Fruit fly (Drosophila melanogaster) whole organism, embryonic: ENCODE results near the gene hkb.

ENCODE experiments used
- Atf6 ChIP-seq: fragments of 200-800 bp; sonication (Bioruptor generic); IDR thresholded peaks from 2 replicates; pipeline ENCODE4 v1.3.6; 2022; ENCODE audit warnings: missing biosample characterization, missing genetic modification characterization
- CG11093 ChIP-seq: fragments of 200-800 bp; sonication (Bioruptor generic); IDR thresholded peaks from 3 replicates; pipeline ENCODE4 v1.3.6; 2022; ENCODE audit warnings: missing biosample characterization, missing genetic modification characterization
- CG1233 ChIP-seq: fragments of 200-800 bp; sonication (Bioruptor generic); optimal IDR thresholded peaks from 4 replicates; lab custom pipeline; 2018; ENCODE audit warnings: missing biosample characterization, mild to moderate bottlenecking, missing genetic modification characterization
- CG12391 ChIP-seq: fragments of 200-800 bp; sonication (Bioruptor generic); optimal IDR thresholded peaks from 3 replicates; lab custom pipeline; 2018; ENCODE audit warnings: missing biosample characterization, mild to moderate bottlenecking, missing genetic modification characterization, moderate library complexity
- CG13287 ChIP-seq: fragments of 200-800 bp; sonication (Bioruptor generic); IDR thresholded peaks from 2 replicates; pipeline ENCODE4 v1.3.6; 2022; ENCODE audit warnings: missing biosample characterization, missing genetic modification characterization; ENCODE audit not compliant: partially characterized antibody
- CG14860 ChIP-seq: fragments of 200-800 bp; sonication (Bioruptor generic); IDR thresholded peaks from 3 replicates; pipeline ENCODE4 v1.3.6; 2022; ENCODE audit warnings: missing biosample characterization, missing genetic modification characterization; ENCODE audit not compliant: partially characterized antibody
- CG15696 ChIP-seq: fragments of 200-800 bp; sonication (Bioruptor generic); optimal IDR thresholded peaks from 2 replicates; lab custom pipeline; 2019; ENCODE audit warnings: missing biosample characterization, mild to moderate bottlenecking, missing genetic modification characterization, moderate library complexity
- CG17359 ChIP-seq: fragments of 200-800 bp; sonication (Bioruptor generic); optimal IDR thresholded peaks from 3 replicates; lab custom pipeline; 2018; ENCODE audit warnings: missing biosample characterization, mild to moderate bottlenecking, missing genetic modification characterization, moderate library complexity
- CG18619 ChIP-seq: fragments of 200-800 bp; sonication (Bioruptor generic); optimal IDR thresholded peaks from 3 replicates; lab custom pipeline; 2017; ENCODE audit warnings: missing biosample characterization, mild to moderate bottlenecking, missing genetic modification characterization
- CG31365 ChIP-seq: fragments of 200-800 bp; sonication (Bioruptor generic); optimal IDR thresholded peaks from 2 replicates; lab custom pipeline; 2018; ENCODE audit warnings: missing biosample characterization, mild to moderate bottlenecking, missing genetic modification characterization
- CG3726 ChIP-seq: fragments of 200-800 bp; sonication (Bioruptor generic); IDR thresholded peaks from 3 replicates; pipeline ENCODE4, ENCODE4 v1.3.6; 2022; ENCODE audit warnings: missing biosample characterization, missing genetic modification characterization
- CG4404 ChIP-seq: fragments of 200-800 bp; sonication (Bioruptor generic); IDR thresholded peaks from 2 replicates; pipeline ENCODE4 v1.3.6; 2022; ENCODE audit warnings: missing biosample characterization, missing genetic modification characterization
- CG4730 ChIP-seq: fragments of 200-800 bp; sonication (Bioruptor generic); IDR thresholded peaks from 2 replicates; pipeline ENCODE4 v1.3.6; 2022; ENCODE audit warnings: missing biosample characterization, missing genetic modification characterization
- CG5245 ChIP-seq: fragments of 200-800 bp; sonication (Bioruptor generic); optimal IDR thresholded peaks from 3 replicates; lab custom pipeline; 2016; ENCODE audit warnings: missing biosample characterization, missing genetic modification characterization
- CG6254 ChIP-seq: fragments of 200-800 bp; sonication (Bioruptor generic); optimal IDR thresholded peaks from 3 replicates; lab custom pipeline; 2017; ENCODE audit warnings: mild to moderate bottlenecking, missing biosample characterization, missing genetic modification reagents, missing genetic modification characterization
- CG6854 ChIP-seq: fragments of 200-800 bp; sonication (Bioruptor generic); optimal IDR thresholded peaks from 3 replicates; lab custom pipeline; 2017; ENCODE audit warnings: missing biosample characterization, mild to moderate bottlenecking, missing genetic modification characterization
- D ChIP-seq, 2 experiments: fragments of 200-800 bp in 1 of 2; fragments of >200 bp in 1 of 2; sonication (Bioruptor generic) in 1 of 2; optimal IDR thresholded peaks; 2 replicates in 1 of 2; 3 replicates in 1 of 2; lab custom pipeline; 2017; ENCODE audit warnings: mild to moderate bottlenecking in 1 of 2, missing biosample characterization in 1 of 2, missing genetic modification characterization in 1 of 2, missing genetic modification reagents in 1 of 2
- E2f2 ChIP-seq: fragments of 200-800 bp; sonication (Bioruptor generic); IDR thresholded peaks from 2 replicates; pipeline ENCODE4 v1.3.6; 2022; ENCODE audit warnings: missing biosample characterization, missing genetic modification characterization
- Ets97D ChIP-seq: fragments of 200-800 bp; sonication (Bioruptor generic); optimal IDR thresholded peaks from 3 replicates; lab custom pipeline; 2016; ENCODE audit warnings: missing biosample characterization, missing genetic modification characterization
- H2.0 ChIP-seq: fragments of 200-800 bp; sonication (Bioruptor generic); IDR thresholded peaks from 2 replicates; pipeline ENCODE4 v1.3.6; 2022; ENCODE audit warnings: missing biosample characterization, missing genetic modification characterization
- HLH3B ChIP-seq: fragments of 200-800 bp; sonication (Bioruptor generic); IDR thresholded peaks from 2 replicates; pipeline ENCODE4 v1.3.6; 2022; ENCODE audit warnings: missing biosample characterization, missing genetic modification characterization
- HLH4C ChIP-seq: fragments of 200-800 bp; sonication (Bioruptor generic); IDR thresholded peaks from 3 replicates; pipeline ENCODE4 v1.3.6; 2022; ENCODE audit warnings: missing biosample characterization, missing genetic modification characterization; ENCODE audit not compliant: partially characterized antibody
- Hr39 ChIP-seq: fragments of >200 bp; optimal IDR thresholded peaks from 2 replicates; lab custom pipeline; 2017
- Max ChIP-seq: fragments of 200-800 bp; sonication (Bioruptor generic); optimal IDR thresholded peaks from 2 replicates; lab custom pipeline; 2016; ENCODE audit warnings: missing biosample characterization, mild to moderate bottlenecking, missing genetic modification characterization
- Myb ChIP-seq: fragments of 200-800 bp; sonication (Bioruptor generic); optimal IDR thresholded peaks from 2 replicates; lab custom pipeline; 2016; ENCODE audit warnings: missing biosample characterization, missing genetic modification characterization
- NC2β ChIP-seq: fragments of 200-800 bp; sonication (Bioruptor generic); optimal IDR thresholded peaks from 2 replicates; lab custom pipeline; 2016; ENCODE audit warnings: missing biosample characterization, missing genetic modification characterization
- Poxn ChIP-seq: fragments of 200-800 bp; sonication (Bioruptor generic); IDR thresholded peaks from 2 replicates; pipeline ENCODE4 v1.3.6; 2022; ENCODE audit warnings: missing biosample characterization, missing genetic modification characterization
- Ptx1 ChIP-seq: fragments of 200-800 bp; sonication (Bioruptor generic); IDR thresholded peaks from 2 replicates; pipeline ENCODE4 v1.3.6; 2022; ENCODE audit warnings: missing biosample characterization, missing genetic modification characterization
- Side ChIP-seq: fragments of 200-800 bp; sonication (Bioruptor generic); optimal IDR thresholded peaks from 2 replicates; lab custom pipeline; 2016; ENCODE audit warnings: missing biosample characterization, missing genetic modification characterization
- TFAM ChIP-seq: fragments of 200-800 bp; sonication (Bioruptor generic); optimal IDR thresholded peaks from 2 replicates; lab custom pipeline; 2017; ENCODE audit warnings: missing biosample characterization, missing genetic modification characterization, inconsistent platforms
- ab ChIP-seq: fragments of 200-800 bp; sonication (Bioruptor generic); optimal IDR thresholded peaks from 2 replicates; lab custom pipeline; 2016; ENCODE audit warnings: missing biosample characterization, missing genetic modification characterization
- ac ChIP-seq: fragments of 200-800 bp; sonication (Bioruptor generic); optimal IDR thresholded peaks from 3 replicates; lab custom pipeline; 2017; ENCODE audit warnings: missing biosample characterization, mild to moderate bottlenecking, missing genetic modification characterization
- crp ChIP-seq, 2 experiments: fragments of 200-800 bp; sonication (Bioruptor generic); optimal IDR thresholded peaks; 2 replicates in 1 of 2; 3 replicates in 1 of 2; lab custom pipeline; 2017; ENCODE audit warnings: missing biosample characterization in 2 of 2, missing genetic modification characterization in 2 of 2, mild to moderate bottlenecking in 1 of 2, moderate library complexity in 1 of 2
- dan ChIP-seq: fragments of 200-800 bp; sonication (Bioruptor generic); IDR thresholded peaks from 2 replicates; pipeline ENCODE4 v1.3.6; 2022; ENCODE audit warnings: missing biosample characterization, missing genetic modification characterization
- dpn ChIP-seq, 2 experiments: fragments of 200-800 bp; sonication (Bioruptor generic); optimal IDR thresholded peaks; 3 replicates each; lab custom pipeline; 2016; ENCODE audit warnings: missing biosample characterization in 2 of 2, missing genetic modification characterization in 2 of 2
- emc ChIP-seq: fragments of 200-800 bp; sonication (Bioruptor generic); optimal IDR thresholded peaks from 2 replicates; lab custom pipeline; 2016; ENCODE audit warnings: missing biosample characterization, missing genetic modification characterization
- eyg ChIP-seq: fragments of 200-800 bp; sonication (Bioruptor generic); optimal IDR thresholded peaks from 3 replicates; lab custom pipeline; 2016; ENCODE audit warnings: missing biosample characterization, missing genetic modification characterization
- fd102C ChIP-seq: fragments of 200-800 bp; sonication (Bioruptor generic); optimal IDR thresholded peaks from 2 replicates; lab custom pipeline; 2018; ENCODE audit warnings: missing biosample characterization, mild to moderate bottlenecking, missing genetic modification characterization, moderate library complexity
- h ChIP-seq: fragments of >200 bp; optimal IDR thresholded peaks from 2 replicates; lab custom pipeline; 2017
- hkb ChIP-seq, 2 experiments: fragments of 200-800 bp in 1 of 2; fragments of >200 bp in 1 of 2; sonication (Bioruptor generic) in 1 of 2; IDR thresholded peaks in 1 of 2; optimal IDR thresholded peaks in 1 of 2; 2 replicates each; pipeline versions ENCODE4 v1.3.6 to Lab custom; 2017 to 2022; ENCODE audit warnings: missing biosample characterization in 1 of 2, missing genetic modification characterization in 1 of 2
- klu ChIP-seq: fragments of 200-800 bp; sonication (Bioruptor generic); IDR thresholded peaks from 2 replicates; pipeline ENCODE4 v1.3.6; 2022; ENCODE audit warnings: missing biosample characterization, missing genetic modification characterization
- lab ChIP-seq: fragments of 200-800 bp; sonication (Bioruptor generic); optimal IDR thresholded peaks from 3 replicates; lab custom pipeline; 2017; ENCODE audit warnings: missing biosample characterization, missing genetic modification characterization, mild to moderate bottlenecking, moderate library complexity, missing genetic modification reagents
- lola ChIP-seq, 3 experiments: fragments of >200 bp in 2 of 3; fragments of 200-800 bp in 1 of 3; sonication (Bioruptor generic) in 1 of 3; optimal IDR thresholded peaks; 2 replicates each; lab custom pipeline; 2017 to 2019; ENCODE audit warnings: missing biosample characterization in 3 of 3, missing genetic modification characterization in 3 of 3, mild to moderate bottlenecking in 1 of 3, moderate library complexity in 1 of 3
- onecut ChIP-seq: fragments of 200-800 bp; sonication (Bioruptor generic); IDR thresholded peaks from 2 replicates; pipeline ENCODE4 v1.3.6; 2022; ENCODE audit warnings: missing biosample characterization, missing genetic modification characterization
- peb ChIP-seq: fragments of 200-800 bp; sonication (Bioruptor generic); IDR thresholded peaks from 2 replicates; pipeline ENCODE4 v1.3.6; 2022; ENCODE audit warnings: missing biosample characterization, missing genetic modification characterization
- pros ChIP-seq: fragments of 200-800 bp; sonication (Bioruptor generic); optimal IDR thresholded peaks from 3 replicates; lab custom pipeline; 2019; ENCODE audit warnings: missing biosample characterization, mild to moderate bottlenecking, missing genetic modification characterization, moderate library complexity
- seq ChIP-seq: fragments of 200-800 bp; sonication (Bioruptor generic); IDR thresholded peaks from 2 replicates; pipeline ENCODE4 v1.3.6; 2022; ENCODE audit warnings: missing biosample characterization, missing genetic modification characterization
- sna ChIP-seq: fragments of 200-800 bp; sonication (Bioruptor generic); IDR thresholded peaks from 2 replicates; pipeline ENCODE4 v1.3.6; 2022; ENCODE audit warnings: missing biosample characterization, missing genetic modification characterization; ENCODE audit not compliant: partially characterized antibody
- tio ChIP-seq: fragments of 200-800 bp; sonication (Bioruptor generic); optimal IDR thresholded peaks from 2 replicates; lab custom pipeline; 2017; ENCODE audit warnings: missing biosample characterization, missing genetic modification characterization, inconsistent platforms
- trh ChIP-seq: fragments of 200-800 bp; sonication (Bioruptor generic); optimal IDR thresholded peaks from 2 replicates; lab custom pipeline; 2016; ENCODE audit warnings: missing biosample characterization, missing genetic modification characterization

The hkb gene

DNA sequence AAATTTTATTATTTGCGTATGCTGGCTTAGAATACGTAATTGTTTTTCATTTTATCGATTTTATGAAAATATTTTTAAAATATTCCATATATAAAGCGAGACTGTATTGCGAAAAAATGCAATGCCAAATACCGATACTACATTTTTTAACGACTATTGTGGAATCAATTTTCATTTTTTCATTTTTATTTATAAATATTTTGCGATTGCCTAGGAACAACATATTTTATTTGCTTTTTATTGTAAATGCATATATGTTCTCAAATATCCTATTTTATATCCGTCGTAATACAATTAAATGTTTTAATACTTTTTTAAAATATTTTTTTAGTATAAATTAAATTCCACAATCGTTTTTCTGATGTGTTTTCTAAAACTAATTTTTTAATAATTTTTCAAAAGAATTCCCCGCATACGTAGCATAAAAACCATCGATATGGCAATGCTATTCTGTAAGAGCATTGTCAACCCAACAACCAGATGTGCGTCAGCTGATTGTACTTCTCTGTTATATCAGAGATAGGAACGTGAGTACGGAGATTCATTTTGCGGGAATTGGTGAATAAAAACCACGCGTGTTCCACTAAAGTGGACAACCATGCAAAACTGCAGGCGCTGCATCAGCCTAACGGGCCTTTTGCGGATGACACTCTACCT lies 35.3 kb downstream of the hkb start, which contains the start of gene Suv3 (continued):
- TF ChIP-seq onecut (no peak), lab (GFP tag; lab: Kevin White, UChicago) (no peak), sna (GFP tag; lab: Robert Waterston, UW) (no peak), Ptx1 (GFP tag; lab: Robert Waterston, UW) (peak; percentile 60; the same call in 1 of the 2 replicates), pros (no peak), CG14860 (GFP tag; lab: Robert Waterston, UW) (no peak), klu (no peak), E2f2 (GFP tag; lab: Robert Waterston, UW) (no peak), crp (GFP tag; optimal IDR thresholded peaks at IDR 0.05; lab: Kevin White, UChicago) (peak; percentile 20 to 89), Max (GFP tag; lab: Kevin White, UChicago) (no peak), lola (GFP tag; optimal IDR thresholded peaks at IDR 0.05; lab: Kevin White, UChicago) (peak in 1 of 3 experiments; percentile 55), CG31365 (tag; lab: Kevin White, UChicago) (no peak), CG17359 (tag; lab: Kevin White, UChicago) (no peak), ab (no peak), seq (no peak), CG6854 (GFP tag; lab: Kevin White, UChicago) (no peak), dpn (GFP tag; optimal IDR thresholded peaks at IDR 0.05; lab: Kevin White, UChicago) (peak in 1 of 2 experiments; percentile 13), CG12391 (peak; percentile 58), dan (GFP tag; lab: Robert Waterston, UW) (no peak), CG15696 (tag; lab: Kevin White, UChicago) (peak; percentile 37), Hr39 (no peak), eyg (GFP tag; lab: Kevin White, UChicago) (no peak), CG18619 (GFP tag; lab: Kevin White, UChicago) (no peak), Atf6 (no peak), TFAM (GFP tag; lab: Kevin White, UChicago) (no peak), NC2β (GFP tag; lab: Kevin White, UChicago) (no peak), CG3726 (no peak), CG11093 (no peak), h (no peak), HLH4C (GFP tag; lab: Robert Waterston, UW) (no peak), Ets97D (GFP tag; lab: Kevin White, UChicago) (no peak), fd102C (GFP tag; lab: Kevin White, UChicago) (no peak), hkb (optimal IDR thresholded peaks at IDR 0.05; lab: Kevin White, UChicago) (no peak), hkb (GFP tag; IDR thresholded peaks at IDR 0.05; lab: Robert Waterston, UW) (peak; percentile 38; the same call in 1 of the 2 replicates), tio (GFP tag; lab: Kevin White, UChicago) (no peak), CG6254 (no peak), Poxn (GFP tag; lab: Robert Waterston, UW) (no peak), Side (GFP tag; lab: Kevin White, UChicago) (no peak), CG1233 (GFP tag; lab: Kevin White, UChicago) (peak; percentile 47), CG4404 (GFP tag; lab: Robert Waterston, UW) (no peak), peb (GFP tag; lab: Robert Waterston, UW) (no peak), emc (GFP tag; lab: Kevin White, UChicago) (no peak), Myb (GFP tag; lab: Kevin White, UChicago) (no peak), ac (GFP tag; lab: Kevin White, UChicago) (no peak), trh (GFP tag; lab: Kevin White, UChicago) (no peak), HLH3B (GFP tag; lab: Robert Waterston, UW) (peak; percentile 45; the same call in 1 of the 2 replicates), CG5245 (GFP tag; lab: Kevin White, UChicago) (no peak), CG4730 (GFP tag; lab: Robert Waterston, UW) (no peak), D (optimal IDR thresholded peaks at IDR 0.05; lab: Kevin White, UChicago) (no peak), D (GFP tag; optimal IDR thresholded peaks at IDR 0.05; lab: Kevin White, UChicago) (no peak), H2.0 (GFP tag; lab: Robert Waterston, UW) (no peak), CG13287 (GFP tag; lab: Robert Waterston, UW) (no peak; the same call in 1 of the 2 replicates)
